Worm (Caenorhabditis elegans) whole organism, L4 larva: Measurements from ENCODE around the gene ncr-1.

Experiments
- ceh-82 ChIP-seq: sonication (generic microtip); optimal IDR thresholded peaks from 2 replicates; lab custom pipeline; 2017; ENCODE audit warnings: missing biosample characterization, missing genetic modification characterization
- hmg-1.1 ChIP-seq: fragments of 200-800 bp; sonication (Bioruptor generic); IDR thresholded peaks from 2 replicates; pipeline ENCODE4 v1.3.6; 2022; ENCODE audit warnings: missing genetic modification reagents, missing genetic modification characterization, missing compliant biosample characterization

DNA sequence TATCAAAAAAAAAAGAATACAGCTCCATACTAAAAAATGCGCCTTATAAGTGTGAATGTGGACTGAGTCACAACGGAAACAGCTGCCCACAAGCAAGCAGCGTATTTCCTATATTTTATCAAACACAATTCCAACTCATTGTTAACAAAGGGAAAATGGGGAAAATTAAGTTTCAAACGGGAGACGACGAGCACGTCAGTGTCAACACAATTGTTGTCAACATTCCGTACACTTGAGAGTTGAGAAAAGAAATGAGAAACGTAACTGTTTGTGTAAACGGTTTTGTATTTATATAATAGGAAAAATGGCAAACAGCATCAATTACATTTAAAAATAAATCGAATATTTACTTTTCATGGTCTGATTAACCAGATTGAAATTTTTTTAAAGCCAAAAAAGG lies 49.0 kb downstream of the ncr-1 start:
- TF ChIP-seq ceh-82 (tag; lab: Kevin White, UChicago) (no peak), hmg-1.1 (no peak)
